Fruit fly (Drosophila melanogaster) whole organism, embryonic: Measurements from ENCODE around the gene ttm50.
A peak's percentile ranks its signal among the peaks of the same experiment; 100 is the strongest.

Experiments
- Antp ChIP-seq: fragments of 200-800 bp; sonication (Bioruptor generic); optimal IDR thresholded peaks from 3 replicates; lab custom pipeline; 2016; ENCODE audit warnings: missing biosample characterization, missing genetic modification characterization
- B-H2 ChIP-seq: fragments of 200-800 bp; sonication (Bioruptor generic); optimal IDR thresholded peaks from 2 replicates; lab custom pipeline; 2018; ENCODE audit warnings: missing biosample characterization, mild to moderate bottlenecking, missing genetic modification characterization
- CG10366 ChIP-seq: fragments of 200-800 bp; sonication (Bioruptor generic); IDR thresholded peaks from 2 replicates; pipeline ENCODE4 v1.3.6; 2022; ENCODE audit warnings: missing biosample characterization, missing genetic modification characterization
- CG10565 ChIP-seq: fragments of 200-800 bp; sonication (Bioruptor generic); optimal IDR thresholded peaks from 3 replicates; lab custom pipeline; 2016; ENCODE audit warnings: missing biosample characterization, mild to moderate bottlenecking, missing genetic modification characterization
- CG11093 ChIP-seq: fragments of 200-800 bp; sonication (Bioruptor generic); IDR thresholded peaks from 3 replicates; pipeline ENCODE4 v1.3.6; 2022; ENCODE audit warnings: missing biosample characterization, missing genetic modification characterization
- CG12155 ChIP-seq: fragments of 200-800 bp; sonication (Bioruptor generic); optimal IDR thresholded peaks from 3 replicates; lab custom pipeline; 2016; ENCODE audit warnings: missing biosample characterization, missing genetic modification characterization
- CG13296 ChIP-seq: fragments of 200-800 bp; sonication (Bioruptor generic); optimal IDR thresholded peaks from 3 replicates; lab custom pipeline; 2018; ENCODE audit warnings: missing biosample characterization, mild to moderate bottlenecking, missing genetic modification characterization
- CG14860 ChIP-seq: fragments of 200-800 bp; sonication (Bioruptor generic); IDR thresholded peaks from 3 replicates; pipeline ENCODE4 v1.3.6; 2022; ENCODE audit warnings: missing biosample characterization, missing genetic modification characterization; ENCODE audit not compliant: partially characterized antibody
- CG15011 ChIP-seq: fragments of 200-800 bp; sonication (Bioruptor generic); optimal IDR thresholded peaks from 3 replicates; lab custom pipeline; 2018; ENCODE audit warnings: missing biosample characterization, mild to moderate bottlenecking, missing genetic modification characterization
- CG15479 ChIP-seq: fragments of 200-800 bp; sonication (Bioruptor generic); optimal IDR thresholded peaks from 3 replicates; lab custom pipeline; 2019; ENCODE audit warnings: missing biosample characterization, mild to moderate bottlenecking, missing genetic modification characterization, moderate library complexity
- CG17385 ChIP-seq: fragments of 200-800 bp; sonication (Bioruptor generic); optimal IDR thresholded peaks from 3 replicates; lab custom pipeline; 2018; ENCODE audit warnings: missing biosample characterization, mild to moderate bottlenecking, missing genetic modification characterization
- CG18476 ChIP-seq: fragments of 200-800 bp; sonication (Bioruptor generic); optimal IDR thresholded peaks from 2 replicates; lab custom pipeline; 2016; ENCODE audit warnings: missing biosample characterization, mild to moderate bottlenecking, missing genetic modification characterization
- CG30431 ChIP-seq: fragments of 200-800 bp; sonication (Bioruptor generic); optimal IDR thresholded peaks from 2 replicates; lab custom pipeline; 2017; ENCODE audit warnings: missing biosample characterization, missing genetic modification characterization
- CG3281 ChIP-seq: fragments of 200-800 bp; sonication (Bioruptor generic); optimal IDR thresholded peaks from 3 replicates; lab custom pipeline; 2017; ENCODE audit warnings: missing biosample characterization, mild to moderate bottlenecking, missing genetic modification characterization
- CG3726 ChIP-seq: fragments of 200-800 bp; sonication (Bioruptor generic); IDR thresholded peaks from 3 replicates; pipeline ENCODE4, ENCODE4 v1.3.6; 2022; ENCODE audit warnings: missing biosample characterization, missing genetic modification characterization
- CG4328 ChIP-seq: fragments of 200-800 bp; sonication (Bioruptor generic); optimal IDR thresholded peaks from 3 replicates; lab custom pipeline; 2017; ENCODE audit warnings: missing biosample characterization, missing genetic modification reagents, missing genetic modification characterization
- CG4707 ChIP-seq: fragments of 200-800 bp; sonication (Bioruptor generic); optimal IDR thresholded peaks from 2 replicates; lab custom pipeline; 2018; ENCODE audit warnings: missing biosample characterization, mild to moderate bottlenecking, missing genetic modification characterization, moderate library complexity
- CG7928 ChIP-seq: fragments of 200-800 bp; sonication (Bioruptor generic); optimal IDR thresholded peaks from 2 replicates; lab custom pipeline; 2017; ENCODE audit warnings: missing biosample characterization, mild to moderate bottlenecking, missing genetic modification characterization
- CG7987 ChIP-seq: fragments of 200-800 bp; sonication (Bioruptor generic); optimal IDR thresholded peaks from 2 replicates; lab custom pipeline; 2018; ENCODE audit warnings: missing biosample characterization, mild to moderate bottlenecking, missing genetic modification characterization, moderate library complexity
- CG9437 ChIP-seq: fragments of 200-800 bp; sonication (Bioruptor generic); optimal IDR thresholded peaks from 2 replicates; lab custom pipeline; 2018; ENCODE audit warnings: missing biosample characterization, mild to moderate bottlenecking, missing genetic modification characterization
- Chrac-16 ChIP-seq: fragments of 200-800 bp; sonication (Bioruptor generic); optimal IDR thresholded peaks from 3 replicates; lab custom pipeline; 2016; ENCODE audit warnings: missing biosample characterization, missing genetic modification characterization
- D19A ChIP-seq: fragments of 200-800 bp; optimal IDR thresholded peaks from 3 replicates; lab custom pipeline; 2019; ENCODE audit warnings: missing biosample characterization, mild to moderate bottlenecking, missing genetic modification characterization, moderate library complexity
- Gsc ChIP-seq: fragments of 200-800 bp; sonication (Bioruptor generic); IDR thresholded peaks from 2 replicates; pipeline ENCODE4 v1.3.6; 2022; ENCODE audit warnings: missing biosample characterization, missing genetic modification characterization
- Lhr ChIP-seq: fragments of 200-800 bp; sonication (Bioruptor generic); optimal IDR thresholded peaks from 3 replicates; lab custom pipeline; 2017; ENCODE audit warnings: mild to moderate bottlenecking, missing biosample characterization, missing genetic modification reagents, missing genetic modification characterization
- Vsx1 ChIP-seq: fragments of 200-800 bp; sonication (Bioruptor generic); optimal IDR thresholded peaks from 2 replicates; lab custom pipeline; 2017; ENCODE audit warnings: missing biosample characterization, mild to moderate bottlenecking, missing genetic modification characterization, missing genetic modification reagents
- Xbp1 ChIP-seq: fragments of 200-800 bp; sonication (Bioruptor generic); optimal IDR thresholded peaks from 3 replicates; lab custom pipeline; 2016; ENCODE audit warnings: missing biosample characterization, mild to moderate bottlenecking, missing genetic modification characterization
- ash1 ChIP-seq: fragments of 200-800 bp; sonication (Bioruptor generic); optimal IDR thresholded peaks from 2 replicates; lab custom pipeline; 2018; ENCODE audit warnings: missing biosample characterization, mild to moderate bottlenecking, missing genetic modification characterization
- ato ChIP-seq: fragments of 200-800 bp; sonication (Bioruptor generic); IDR thresholded peaks from 2 replicates; pipeline ENCODE4 v1.3.6; 2022; ENCODE audit warnings: missing biosample characterization, missing genetic modification characterization; ENCODE audit not compliant: partially characterized antibody
- bigmax ChIP-seq: fragments of 200-800 bp; sonication (Bioruptor generic); optimal IDR thresholded peaks from 2 replicates; lab custom pipeline; 2018; ENCODE audit warnings: missing biosample characterization, mild to moderate bottlenecking, missing genetic modification characterization
- chif ChIP-seq, 2 experiments: fragments of 200-800 bp; sonication (Bioruptor generic); optimal IDR thresholded peaks; 3 replicates each; lab custom pipeline; 2016; ENCODE audit warnings: missing biosample characterization in 2 of 2, missing genetic modification characterization in 2 of 2
- chm ChIP-seq: fragments of 200-800 bp; sonication (Bioruptor generic); IDR thresholded peaks from 2 replicates; pipeline ENCODE4 v1.3.6; 2022; ENCODE audit warnings: missing biosample characterization, missing genetic modification characterization
- cwo ChIP-seq: fragments of 200-800 bp; sonication (Bioruptor generic); optimal IDR thresholded peaks from 3 replicates; lab custom pipeline; 2017; ENCODE audit warnings: missing biosample characterization, missing genetic modification characterization, mild to moderate bottlenecking, moderate library complexity, missing genetic modification reagents
- dimm ChIP-seq: fragments of 200-800 bp; sonication (Bioruptor generic); IDR thresholded peaks from 2 replicates; pipeline ENCODE4 v1.3.6; 2022; ENCODE audit warnings: missing biosample characterization, missing genetic modification characterization
- ems ChIP-seq: fragments of 200-800 bp; sonication (Bioruptor generic); optimal IDR thresholded peaks from 3 replicates; lab custom pipeline; 2016; ENCODE audit warnings: missing biosample characterization, missing genetic modification characterization
- eve ChIP-seq, 2 experiments: fragments of >200 bp; optimal IDR thresholded peaks; 2 replicates each; lab custom pipeline; 2017; ENCODE audit warnings: missing biosample characterization in 2 of 2, missing genetic modification characterization in 2 of 2
- fd96Cb ChIP-seq: fragments of 200-800 bp; sonication (Bioruptor generic); optimal IDR thresholded peaks from 2 replicates; lab custom pipeline; 2018; ENCODE audit warnings: missing biosample characterization, mild to moderate bottlenecking, missing genetic modification characterization, moderate library complexity
- fru ChIP-seq: fragments of >200 bp; optimal IDR thresholded peaks from 2 replicates; lab custom pipeline; 2017
- fu2 ChIP-seq: fragments of 200-800 bp; sonication (Bioruptor generic); optimal IDR thresholded peaks from 2 replicates; lab custom pipeline; 2016; ENCODE audit warnings: missing biosample characterization, missing genetic modification characterization
- gro ChIP-seq: fragments of 200-800 bp; sonication (Bioruptor generic); optimal IDR thresholded peaks from 2 replicates; lab custom pipeline; 2016; ENCODE audit warnings: missing biosample characterization, missing genetic modification characterization
- gsb ChIP-seq: fragments of 200-800 bp; sonication (Bioruptor generic); IDR thresholded peaks from 2 replicates; pipeline ENCODE4 v1.3.6; 2022; ENCODE audit warnings: missing biosample characterization, missing genetic modification characterization
- jumu ChIP-seq: fragments of 200-800 bp; sonication (Bioruptor generic); optimal IDR thresholded peaks from 3 replicates; lab custom pipeline; 2016; ENCODE audit warnings: missing biosample characterization, missing genetic modification characterization
- pnt ChIP-seq: fragments of 200-800 bp; sonication (Bioruptor generic); optimal IDR thresholded peaks from 3 replicates; lab custom pipeline; 2016; ENCODE audit warnings: missing biosample characterization, missing genetic modification characterization
- prd ChIP-seq, 3 experiments: fragments of >200 bp in 2 of 3; fragments of 200-800 bp in 1 of 3; sonication (Bioruptor generic) in 1 of 3; optimal IDR thresholded peaks in 2 of 3; IDR thresholded peaks in 1 of 3; 2 replicates in 2 of 3; 3 replicates in 1 of 3; pipeline versions ENCODE4 v1.3.6 to Lab custom; 2017 to 2022; ENCODE audit warnings: missing biosample characterization in 1 of 3, missing genetic modification characterization in 1 of 3
- salm ChIP-seq: fragments of 200-800 bp; sonication (Bioruptor generic); optimal IDR thresholded peaks from 2 replicates; lab custom pipeline; 2018; ENCODE audit warnings: missing biosample characterization, mild to moderate bottlenecking, missing genetic modification characterization
- schlank ChIP-seq: fragments of 200-800 bp; sonication (Bioruptor generic); optimal IDR thresholded peaks from 2 replicates; lab custom pipeline; 2018; ENCODE audit warnings: missing biosample characterization, mild to moderate bottlenecking, missing genetic modification characterization
- sr ChIP-seq: fragments of 200-800 bp; sonication (Bioruptor generic); IDR thresholded peaks from 3 replicates; pipeline ENCODE4 v1.3.6; 2022; ENCODE audit warnings: missing biosample characterization, missing genetic modification characterization
- tx ChIP-seq: fragments of 200-800 bp; sonication (Bioruptor generic); optimal IDR thresholded peaks from 2 replicates; lab custom pipeline; 2016; ENCODE audit warnings: missing biosample characterization, missing genetic modification characterization
- unpg ChIP-seq: fragments of 200-800 bp; sonication (Bioruptor generic); optimal IDR thresholded peaks from 3 replicates; lab custom pipeline; 2018; ENCODE audit warnings: missing biosample characterization, mild to moderate bottlenecking, missing genetic modification characterization, moderate library complexity
- wor ChIP-seq: fragments of 200-800 bp; sonication (Bioruptor generic); IDR thresholded peaks from 2 replicates; pipeline ENCODE4 v1.3.6; 2022; ENCODE audit warnings: missing biosample characterization, missing genetic modification characterization
- z ChIP-seq: fragments of 200-800 bp; sonication (Bioruptor generic); IDR thresholded peaks from 3 replicates; pipeline ENCODE4 v1.3.6; 2022; ENCODE audit warnings: missing biosample characterization, missing genetic modification characterization

Gene ttm50

dm6 chrX:2744042-2744441 is 12.1 kb upstream of the ttm50 start, which contains the start of gene Syx4 (continued):
- peak; percentile 89 for TF ChIP-seq schlank (tag; lab: Kevin White, UChicago)
- peak; percentile 76 for TF ChIP-seq Vsx1 (GFP tag; lab: Kevin White, UChicago)
- TF ChIP-seq prd (optimal IDR thresholded peaks at IDR 0.05; lab: Kevin White, UChicago): no peak
- peak; percentile 85 for TF ChIP-seq prd (GFP tag; IDR thresholded peaks at IDR 0.05; lab: Robert Waterston, UW)
- TF ChIP-seq salm: peak; percentile 91
- TF ChIP-seq fd96Cb (tag; lab: Kevin White, UChicago): peak; percentile 87
- TF ChIP-seq ash1 (GFP tag; lab: Kevin White, UChicago): peak; percentile 67
- TF ChIP-seq gsb (GFP tag; lab: Robert Waterston, UW): peak; percentile 87
- TF ChIP-seq unpg: peak; percentile 95
- TF ChIP-seq CG13296 (GFP tag; lab: Kevin White, UChicago): peak; percentile 91
- TF ChIP-seq fru (lab: Kevin White, UChicago): no peak
- no peak for TF ChIP-seq CG15479 (GFP tag; lab: Kevin White, UChicago)
- peak; percentile 93 for TF ChIP-seq CG3281 (GFP tag; lab: Kevin White, UChicago)
- peak; percentile 77 for TF ChIP-seq CG9437 (GFP tag; lab: Kevin White, UChicago)
- TF ChIP-seq gro (GFP tag; lab: Kevin White, UChicago): peak; percentile 94
- peak; percentile 50 for TF ChIP-seq Lhr (GFP tag; lab: Kevin White, UChicago)
- TF ChIP-seq eve (GFP tag; optimal IDR thresholded peaks at IDR 0.05; lab: Kevin White, UChicago): peak in 1 of 2 experiments; percentile 92
- TF ChIP-seq CG4707 (GFP tag; lab: Kevin White, UChicago): peak; percentile 61
- peak; percentile 87 for TF ChIP-seq CG7987 (GFP tag; lab: Kevin White, UChicago)
- peak; percentile 82 for TF ChIP-seq CG12155 (GFP tag; lab: Kevin White, UChicago)
- TF ChIP-seq chif (GFP tag; optimal IDR thresholded peaks at IDR 0.05; lab: Kevin White, UChicago): peak; percentile 78 to 83
- peak; percentile 60; the same call in 2 of the 3 replicates for TF ChIP-seq sr
- peak; percentile 87 for TF ChIP-seq CG15011 (GFP tag; lab: Kevin White, UChicago)
- TF ChIP-seq CG7928: peak; percentile 63
- no peak for TF ChIP-seq z (GFP tag; lab: Robert Waterston, UW)
- peak; percentile 87 for TF ChIP-seq fu2 (GFP tag; lab: Kevin White, UChicago)
- peak; percentile 90 for TF ChIP-seq CG17385 (GFP tag; lab: Kevin White, UChicago)
- TF ChIP-seq jumu (GFP tag; lab: Kevin White, UChicago): peak; percentile 82
- no peak for TF ChIP-seq CG10565 (GFP tag; lab: Kevin White, UChicago)
- TF ChIP-seq D19A (tag; lab: Kevin White, UChicago): peak; percentile 85
- TF ChIP-seq ems: peak; percentile 88
- peak; percentile 61 for TF ChIP-seq CG30431 (GFP tag; lab: Kevin White, UChicago)
- TF ChIP-seq ato: no peak
- peak; percentile 70; the same call in 2 of the 3 replicates for TF ChIP-seq CG11093 (GFP tag; lab: Robert Waterston, UW)
- peak; percentile 85 for TF ChIP-seq tx (GFP tag; lab: Kevin White, UChicago)
- TF ChIP-seq Gsc (GFP tag; lab: Robert Waterston, UW): peak; percentile 49; the same call in 1 of the 2 replicates
- peak; percentile 90 for TF ChIP-seq Antp (GFP tag; lab: Kevin White, UChicago)
- TF ChIP-seq chm (GFP tag; lab: Robert Waterston, UW): peak; percentile 92
- peak; percentile 89 for TF ChIP-seq CG10366 (GFP tag; lab: Robert Waterston, UW)
- peak; percentile 79 for TF ChIP-seq Chrac-16
- peak; percentile 75 for TF ChIP-seq dimm (GFP tag; lab: Robert Waterston, UW)
- peak; percentile 71 for TF ChIP-seq pnt (GFP tag; lab: Kevin White, UChicago)
- peak; percentile 73 for TF ChIP-seq wor (GFP tag; lab: Robert Waterston, UW)
- TF ChIP-seq CG14860 (GFP tag; lab: Robert Waterston, UW): no peak
- peak; percentile 89 for TF ChIP-seq Xbp1 (GFP tag; lab: Kevin White, UChicago)
- TF ChIP-seq cwo (GFP tag; lab: Kevin White, UChicago): peak; percentile 90
- TF ChIP-seq B-H2: peak; percentile 28
- peak; percentile 86 for TF ChIP-seq CG18476 (GFP tag; lab: Kevin White, UChicago)
- 0 out of 3 replicates have a peak, but pooled peaks have one; percentile 69 for TF ChIP-seq CG3726
- TF ChIP-seq CG4328 (GFP tag; lab: Kevin White, UChicago): peak; percentile 17
- peak; percentile 21 for TF ChIP-seq bigmax (GFP tag; lab: Kevin White, UChicago)
